Fruit fly (Drosophila melanogaster): ENCODE results near the gene tey.
A peak's percentile ranks its signal among the peaks of the same experiment; 100 is the strongest.

- TF ChIP-seq CG17806 (tag; optimal IDR thresholded peaks at IDR 0.05) (no peak), EcR (GFP tag; optimal IDR thresholded peaks at IDR 0.05) (no peak), CG10348 (GFP tag; IDR thresholded peaks at IDR 0.05) (no peak), Pif1A (GFP tag; optimal IDR thresholded peaks at IDR 0.05) (peak; percentile 57), fd96Ca (GFP tag; IDR thresholded peaks at IDR 0.05) (peak; percentile 75; the same call in 2 of the 3 replicates), rn (GFP tag; IDR thresholded peaks at IDR 0.05) (0 out of 2 replicates have a peak, but pooled peaks have one; percentile 16), D1 (tag; optimal IDR thresholded peaks at IDR 0.05) (no peak), CG32121 (GFP tag; IDR thresholded peaks at IDR 0.05) (peak; percentile 72), CG14655 (GFP tag; optimal IDR thresholded peaks at IDR 0.05) (peak; percentile 59), Snoo (tag; optimal IDR thresholded peaks at IDR 0.05) (peak; percentile 23), CG8159 (tag; optimal IDR thresholded peaks at IDR 0.05) (peak; percentile 30)
These were observed 35.7 kb upstream of the tey start for dm6 chr3L:19699651-19700050.
